Fruit fly (Drosophila melanogaster) whole organism, embryonic: Measurements from ENCODE around the gene FASN2.

ENCODE experiments used
- Abd-B ChIP-seq: fragments of 200-800 bp; sonication (Bioruptor generic); optimal IDR thresholded peaks from 2 replicates; lab custom pipeline; 2018; ENCODE audit warnings: missing biosample characterization, mild to moderate bottlenecking, missing genetic modification characterization, moderate library complexity
- Antp ChIP-seq: fragments of 200-800 bp; sonication (Bioruptor generic); optimal IDR thresholded peaks from 3 replicates; lab custom pipeline; 2016; ENCODE audit warnings: missing biosample characterization, missing genetic modification characterization
- Bdp1 ChIP-seq: fragments of 200-800 bp; sonication (Bioruptor generic); optimal IDR thresholded peaks from 3 replicates; lab custom pipeline; 2016; ENCODE audit warnings: missing biosample characterization, missing genetic modification characterization
- Blimp-1 ChIP-seq: fragments of 200-800 bp; sonication (Bioruptor generic); optimal IDR thresholded peaks from 3 replicates; lab custom pipeline; 2018; ENCODE audit warnings: missing biosample characterization, missing genetic modification characterization, mild to moderate bottlenecking, moderate library complexity, missing genetic modification reagents
- BtbVII ChIP-seq: fragments of 200-800 bp; sonication (Bioruptor generic); optimal IDR thresholded peaks from 3 replicates; lab custom pipeline; 2017; ENCODE audit warnings: missing biosample characterization, mild to moderate bottlenecking, missing genetic modification characterization
- Bteb2 ChIP-seq: fragments of 200-800 bp; sonication (Bioruptor generic); optimal IDR thresholded peaks from 2 replicates; lab custom pipeline; 2016; ENCODE audit warnings: missing biosample characterization, missing genetic modification characterization
- CG10654 ChIP-seq: fragments of 200-800 bp; sonication (Bioruptor generic); optimal IDR thresholded peaks from 2 replicates; lab custom pipeline; 2016; ENCODE audit warnings: missing biosample characterization, missing genetic modification characterization
- CG11398 ChIP-seq: fragments of 200-800 bp; sonication (Bioruptor generic); optimal IDR thresholded peaks from 2 replicates; lab custom pipeline; 2016; ENCODE audit warnings: missing biosample characterization, missing genetic modification characterization
- CG11560 ChIP-seq: fragments of 200-800 bp; sonication (Bioruptor generic); IDR thresholded peaks from 3 replicates; pipeline ENCODE4 v1.3.6; 2022; ENCODE audit warnings: missing biosample characterization, missing genetic modification characterization
- CG12236 ChIP-seq: fragments of 200-800 bp; sonication (Bioruptor generic); optimal IDR thresholded peaks from 2 replicates; lab custom pipeline; 2016; ENCODE audit warnings: missing biosample characterization, missing genetic modification characterization
- CG15011 ChIP-seq: fragments of 200-800 bp; sonication (Bioruptor generic); optimal IDR thresholded peaks from 3 replicates; lab custom pipeline; 2018; ENCODE audit warnings: missing biosample characterization, mild to moderate bottlenecking, missing genetic modification characterization
- CG1602 ChIP-seq: fragments of 200-800 bp; sonication (Bioruptor generic); optimal IDR thresholded peaks from 3 replicates; lab custom pipeline; 2016; ENCODE audit warnings: missing biosample characterization, missing genetic modification characterization
- CG17328 ChIP-seq: fragments of 200-800 bp; sonication (Bioruptor generic); IDR thresholded peaks from 2 replicates; pipeline ENCODE4 v1.3.6; 2022; ENCODE audit warnings: missing biosample characterization, missing genetic modification characterization
- CG1832 ChIP-seq: fragments of 200-800 bp; sonication (Bioruptor generic); optimal IDR thresholded peaks from 2 replicates; lab custom pipeline; 2017; ENCODE audit warnings: missing biosample characterization, mild to moderate bottlenecking, missing genetic modification characterization, inconsistent platforms
- CG18599 ChIP-seq: fragments of 200-800 bp; sonication (Bioruptor generic); optimal IDR thresholded peaks from 3 replicates; lab custom pipeline; 2017; ENCODE audit warnings: missing biosample characterization, missing genetic modification characterization, mild to moderate bottlenecking, moderate library complexity, missing genetic modification reagents
- CG18764 ChIP-seq: fragments of 200-800 bp; sonication (Bioruptor generic); optimal IDR thresholded peaks from 3 replicates; lab custom pipeline; 2016; ENCODE audit warnings: missing biosample characterization, missing genetic modification characterization
- CG2202 ChIP-seq: fragments of 200-800 bp; sonication (Bioruptor generic); optimal IDR thresholded peaks from 2 replicates; lab custom pipeline; 2018; ENCODE audit warnings: missing biosample characterization, mild to moderate bottlenecking, missing genetic modification characterization
- CG2712 ChIP-seq: fragments of 200-800 bp; optimal IDR thresholded peaks from 3 replicates; lab custom pipeline; 2019; ENCODE audit warnings: missing biosample characterization, mild to moderate bottlenecking, missing genetic modification characterization, moderate library complexity
- CG2889 ChIP-seq: fragments of 200-800 bp; sonication (Bioruptor generic); IDR thresholded peaks from 3 replicates; pipeline ENCODE4 v1.3.6; 2022; ENCODE audit warnings: missing biosample characterization, missing genetic modification characterization
- CG30403 ChIP-seq: fragments of 200-800 bp; sonication (Bioruptor generic); optimal IDR thresholded peaks from 3 replicates; lab custom pipeline; 2016; ENCODE audit warnings: missing biosample characterization, missing genetic modification characterization
- CG31441 ChIP-seq: fragments of 200-800 bp; sonication (Bioruptor generic); IDR thresholded peaks from 2 replicates; pipeline ENCODE4 v1.3.6; 2022; ENCODE audit warnings: missing biosample characterization, missing genetic modification characterization
- CG3163 ChIP-seq: fragments of 200-800 bp; sonication (Bioruptor generic); optimal IDR thresholded peaks from 3 replicates; lab custom pipeline; 2016; ENCODE audit warnings: missing biosample characterization, missing genetic modification characterization
- CG34422 ChIP-seq: fragments of 200-800 bp; sonication (Bioruptor generic); IDR thresholded peaks from 3 replicates; pipeline ENCODE4 v1.3.6; 2022; ENCODE audit warnings: missing biosample characterization, missing genetic modification characterization
- CG6654 ChIP-seq: fragments of 200-800 bp; sonication (Bioruptor generic); optimal IDR thresholded peaks from 2 replicates; lab custom pipeline; 2017; ENCODE audit warnings: missing biosample characterization, mild to moderate bottlenecking, missing genetic modification characterization
- CG6813 ChIP-seq: fragments of 200-800 bp; sonication (Bioruptor generic); optimal IDR thresholded peaks from 2 replicates; lab custom pipeline; 2017; ENCODE audit warnings: missing biosample characterization, missing genetic modification characterization, mild to moderate bottlenecking, moderate library complexity, missing genetic modification reagents
- CG7357 ChIP-seq: fragments of 200-800 bp; sonication (Bioruptor generic); IDR thresholded peaks from 3 replicates; pipeline ENCODE4 v1.3.6; 2022; ENCODE audit warnings: missing biosample characterization, missing genetic modification characterization
- CG7786 ChIP-seq: fragments of 200-800 bp; sonication (Bioruptor generic); optimal IDR thresholded peaks from 2 replicates; lab custom pipeline; 2016; ENCODE audit warnings: missing biosample characterization, missing genetic modification characterization
- Camta ChIP-seq: fragments of 200-800 bp; sonication (Bioruptor generic); optimal IDR thresholded peaks from 2 replicates; lab custom pipeline; 2016; ENCODE audit warnings: missing biosample characterization, missing genetic modification characterization
- D ChIP-seq, 2 experiments: fragments of 200-800 bp in 1 of 2; fragments of >200 bp in 1 of 2; sonication (Bioruptor generic) in 1 of 2; optimal IDR thresholded peaks; 2 replicates in 1 of 2; 3 replicates in 1 of 2; lab custom pipeline; 2017; ENCODE audit warnings: mild to moderate bottlenecking in 1 of 2, missing biosample characterization in 1 of 2, missing genetic modification characterization in 1 of 2, missing genetic modification reagents in 1 of 2
- Max ChIP-seq: fragments of 200-800 bp; sonication (Bioruptor generic); optimal IDR thresholded peaks from 2 replicates; lab custom pipeline; 2016; ENCODE audit warnings: missing biosample characterization, mild to moderate bottlenecking, missing genetic modification characterization
- Ravus ChIP-seq: fragments of 200-800 bp; sonication (Bioruptor generic); IDR thresholded peaks from 2 replicates; pipeline ENCODE4 v1.3.6; 2022; ENCODE audit warnings: missing biosample characterization, missing genetic modification characterization
- Sin3A ChIP-seq: fragments of >200 bp; optimal IDR thresholded peaks from 2 replicates; lab custom pipeline; 2018
- abd-A ChIP-seq: fragments of 200-800 bp; sonication (Bioruptor generic); optimal IDR thresholded peaks from 3 replicates; lab custom pipeline; 2019; ENCODE audit warnings: missing biosample characterization, mild to moderate bottlenecking, missing genetic modification characterization, moderate library complexity
- ash1 ChIP-seq: fragments of 200-800 bp; sonication (Bioruptor generic); optimal IDR thresholded peaks from 2 replicates; lab custom pipeline; 2018; ENCODE audit warnings: missing biosample characterization, mild to moderate bottlenecking, missing genetic modification characterization
- cg ChIP-seq: fragments of 200-800 bp; sonication (Bioruptor generic); optimal IDR thresholded peaks from 3 replicates; lab custom pipeline; 2019; ENCODE audit warnings: missing biosample characterization, mild to moderate bottlenecking, missing genetic modification characterization, moderate library complexity
- crp ChIP-seq, 2 experiments: fragments of 200-800 bp; sonication (Bioruptor generic); optimal IDR thresholded peaks; 2 replicates in 1 of 2; 3 replicates in 1 of 2; lab custom pipeline; 2017; ENCODE audit warnings: missing biosample characterization in 2 of 2, missing genetic modification characterization in 2 of 2, mild to moderate bottlenecking in 1 of 2, moderate library complexity in 1 of 2
- fru ChIP-seq: fragments of >200 bp; optimal IDR thresholded peaks from 2 replicates; lab custom pipeline; 2017
- her ChIP-seq: fragments of 200-800 bp; sonication (Bioruptor generic); optimal IDR thresholded peaks from 2 replicates; lab custom pipeline; 2016; ENCODE audit warnings: missing biosample characterization, missing genetic modification characterization
- hth ChIP-seq: fragments of >200 bp; optimal IDR thresholded peaks from 2 replicates; lab custom pipeline; 2017; ENCODE audit warnings: inconsistent platforms
- knrl ChIP-seq: fragments of 200-800 bp; sonication (Bioruptor generic); IDR thresholded peaks from 3 replicates; pipeline ENCODE4 v1.3.6; 2022; ENCODE audit warnings: missing biosample characterization, missing genetic modification characterization; ENCODE audit not compliant: partially characterized antibody
- oc ChIP-seq: fragments of 200-800 bp; sonication (Bioruptor generic); optimal IDR thresholded peaks from 2 replicates; lab custom pipeline; 2018; ENCODE audit warnings: missing biosample characterization, mild to moderate bottlenecking, missing genetic modification characterization, moderate library complexity
- pfk ChIP-seq: fragments of 200-800 bp; sonication (Bioruptor generic); optimal IDR thresholded peaks from 2 replicates; lab custom pipeline; 2018; ENCODE audit warnings: missing biosample characterization, mild to moderate bottlenecking, missing genetic modification characterization, moderate library complexity
- psq ChIP-seq: fragments of 200-800 bp; sonication (Bioruptor generic); optimal IDR thresholded peaks from 2 replicates; lab custom pipeline; 2017; ENCODE audit warnings: missing biosample characterization, missing genetic modification characterization
- pum ChIP-seq: fragments of 200-800 bp; sonication (Bioruptor generic); optimal IDR thresholded peaks from 2 replicates; lab custom pipeline; 2016; ENCODE audit warnings: missing biosample characterization, missing genetic modification characterization
- pzg ChIP-seq: fragments of 200-800 bp; sonication (Bioruptor generic); optimal IDR thresholded peaks from 3 replicates; lab custom pipeline; 2018; ENCODE audit warnings: missing biosample characterization, mild to moderate bottlenecking, missing genetic modification characterization, moderate library complexity
- ranshi ChIP-seq: fragments of 200-800 bp; sonication (Bioruptor generic); IDR thresholded peaks from 2 replicates; pipeline ENCODE4 v1.3.6; 2022; ENCODE audit warnings: missing biosample characterization, missing genetic modification characterization
- slou ChIP-seq: fragments of 200-800 bp; sonication (Bioruptor generic); optimal IDR thresholded peaks from 3 replicates; lab custom pipeline; 2016; ENCODE audit warnings: missing biosample characterization, missing genetic modification characterization
- tap ChIP-seq: fragments of 200-800 bp; optimal IDR thresholded peaks from 3 replicates; lab custom pipeline; 2019; ENCODE audit warnings: missing biosample characterization, mild to moderate bottlenecking, missing genetic modification characterization, moderate library complexity
- tio ChIP-seq: fragments of 200-800 bp; sonication (Bioruptor generic); optimal IDR thresholded peaks from 2 replicates; lab custom pipeline; 2017; ENCODE audit warnings: missing biosample characterization, missing genetic modification characterization, inconsistent platforms
- ttk ChIP-seq: fragments of 200-800 bp; sonication (Bioruptor generic); IDR thresholded peaks from 2 replicates; pipeline ENCODE4 v2.1.2; 2022; ENCODE audit warnings: missing biosample characterization, missing genetic modification characterization
- zf30C ChIP-seq: fragments of 200-800 bp; sonication (Bioruptor generic); optimal IDR thresholded peaks from 3 replicates; lab custom pipeline; 2018; ENCODE audit warnings: missing biosample characterization, mild to moderate bottlenecking, missing genetic modification characterization

Gene FASN2

DNA sequence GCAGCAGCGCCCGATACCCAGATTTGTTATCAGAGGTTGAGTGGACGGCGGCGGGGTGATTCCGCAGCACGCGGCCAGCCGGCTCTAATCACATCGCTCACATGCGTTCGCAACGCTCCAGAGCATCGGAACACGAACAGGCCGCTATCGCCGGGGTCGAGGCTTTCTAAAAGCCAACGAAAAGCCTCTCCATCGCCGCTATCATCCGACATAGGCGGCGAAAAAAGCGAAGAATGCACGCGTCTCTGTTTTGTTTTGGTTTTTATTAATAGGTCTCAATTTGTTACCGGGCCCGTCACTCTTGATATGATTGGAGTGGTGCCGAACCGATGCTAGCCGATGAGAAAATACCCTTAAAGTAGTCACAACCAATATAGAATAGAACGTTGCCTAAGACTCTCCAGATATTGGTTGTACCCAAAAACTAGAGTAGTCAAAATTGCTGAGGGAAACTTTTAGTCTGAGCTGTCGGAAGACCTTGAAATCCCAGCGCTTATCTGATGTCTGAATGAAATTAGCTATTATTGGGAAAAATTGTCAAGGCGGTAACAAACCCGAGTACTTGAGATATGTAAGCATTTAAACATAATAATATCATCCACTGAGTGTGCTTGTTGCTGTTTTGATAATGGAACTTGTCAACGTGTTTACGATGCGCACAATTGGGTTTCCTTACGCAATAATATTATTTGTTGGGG is 1.7 kb upstream of the FASN2 start, which contains the start of gene CG17261 (continued):
- no peak for TF ChIP-seq CG2202
- TF ChIP-seq BtbVII (GFP tag; lab: Kevin White, UChicago), result no peak
- TF ChIP-seq fru (lab: Kevin White, UChicago), result no peak
- no peak for TF ChIP-seq pum (GFP tag; lab: Kevin White, UChicago)
- no peak for TF ChIP-seq Bdp1
- TF ChIP-seq cg, result no peak
- TF ChIP-seq CG7786 (GFP tag; lab: Kevin White, UChicago), result peak; percentile 22
- TF ChIP-seq knrl (GFP tag; lab: Robert Waterston, UW), result no peak
- no peak; the same call in 2 of the 3 replicates for TF ChIP-seq CG34422 (GFP tag; lab: Robert Waterston, UW)
- TF ChIP-seq CG3163 (GFP tag; lab: Kevin White, UChicago), result no peak
- TF ChIP-seq psq (GFP tag; lab: Kevin White, UChicago), result no peak
- TF ChIP-seq D (optimal IDR thresholded peaks at IDR 0.05; lab: Kevin White, UChicago), result no peak
- TF ChIP-seq D (GFP tag; optimal IDR thresholded peaks at IDR 0.05; lab: Kevin White, UChicago), result no peak
- TF ChIP-seq pfk (GFP tag; lab: Kevin White, UChicago), result no peak
- TF ChIP-seq CG10654 (GFP tag; lab: Kevin White, UChicago), result no peak
- peak; percentile 5 for TF ChIP-seq Bteb2 (GFP tag; lab: Kevin White, UChicago)
- TF ChIP-seq CG15011 (GFP tag; lab: Kevin White, UChicago), result no peak
- TF ChIP-seq Ravus (GFP tag; lab: Robert Waterston, UW), result no peak
- TF ChIP-seq ash1 (GFP tag; lab: Kevin White, UChicago), result no peak
- TF ChIP-seq CG1832 (GFP tag; lab: Kevin White, UChicago), result no peak
- no peak for TF ChIP-seq CG11560 (tag; lab: Robert Waterston, UW)
- no peak for TF ChIP-seq Abd-B (GFP tag; lab: Kevin White, UChicago)
- TF ChIP-seq CG6654 (GFP tag; lab: Kevin White, UChicago), result no peak
- 0 out of 2 replicates have a peak, but pooled peaks have one; percentile 5 for TF ChIP-seq ranshi
- no peak for TF ChIP-seq hth (lab: Kevin White, UChicago)
- no peak for TF ChIP-seq ttk (GFP tag; lab: Robert Waterston, UW)
- 0 out of 2 replicates have a peak, but pooled peaks have one; percentile 12 for TF ChIP-seq CG31441 (GFP tag; lab: Robert Waterston, UW)
- TF ChIP-seq Max (GFP tag; lab: Kevin White, UChicago), result no peak
- TF ChIP-seq CG7357, result no peak
- TF ChIP-seq slou, result no peak
- TF ChIP-seq abd-A (tag; lab: Kevin White, UChicago), result no peak
- no peak for TF ChIP-seq CG12236 (GFP tag; lab: Kevin White, UChicago)
- no peak for TF ChIP-seq CG17328 (GFP tag; lab: Robert Waterston, UW)
- TF ChIP-seq Antp (GFP tag; lab: Kevin White, UChicago), result peak; percentile 54
- TF ChIP-seq CG30403 (GFP tag; lab: Kevin White, UChicago), result peak; percentile 35
- no peak for TF ChIP-seq CG2712 (tag; lab: Kevin White, UChicago)
- TF ChIP-seq crp (GFP tag; optimal IDR thresholded peaks at IDR 0.05; lab: Kevin White, UChicago), result no peak
- no peak for TF ChIP-seq tap (tag; lab: Kevin White, UChicago)
- TF ChIP-seq Blimp-1, result no peak
- no peak for TF ChIP-seq CG1602
- TF ChIP-seq oc (tag; lab: Kevin White, UChicago), result no peak
- peak; percentile 84 for TF ChIP-seq CG18599 (GFP tag; lab: Kevin White, UChicago)
- TF ChIP-seq zf30C (GFP tag; lab: Kevin White, UChicago), result no peak
- TF ChIP-seq CG6813 (GFP tag; lab: Kevin White, UChicago), result no peak
- TF ChIP-seq CG2889, result no peak
- TF ChIP-seq Sin3A (lab: Kevin White, UChicago), result no peak
- TF ChIP-seq her (GFP tag; lab: Kevin White, UChicago), result peak; percentile 58
- TF ChIP-seq CG18764 (GFP tag; lab: Kevin White, UChicago), result no peak
- no peak for TF ChIP-seq Camta (GFP tag; lab: Kevin White, UChicago)
- no peak for TF ChIP-seq CG11398 (GFP tag; lab: Kevin White, UChicago)
- no peak for TF ChIP-seq pzg (GFP tag; lab: Kevin White, UChicago)
- no peak for TF ChIP-seq tio (GFP tag; lab: Kevin White, UChicago)
